Worm (Caenorhabditis elegans) whole organism, L3 larva: Measurements from ENCODE around the gene Y66D12A.21.

Experiments
- R02D3.7 ChIP-seq: fragments of 150-350 bp; optimal IDR thresholded peaks from 2 replicates; lab custom pipeline; 2014; ENCODE audit warnings: missing biosample characterization, missing genetic modification characterization
- ZK546.5 ChIP-seq: sonication (generic microtip); optimal IDR thresholded peaks from 2 replicates; lab custom pipeline; 2017; ENCODE audit warnings: missing biosample characterization, missing genetic modification characterization
- aly-2 ChIP-seq: fragments of 150-350 bp; optimal IDR thresholded peaks from 2 replicates; lab custom pipeline; 2014; ENCODE audit warnings: missing biosample characterization, missing genetic modification characterization
- ama-1 ChIP-seq: fragments of 150-350 bp; optimal IDR thresholded peaks from 2 replicates; lab custom pipeline; 2018
- ceh-16 ChIP-seq: sonication (generic microtip); optimal IDR thresholded peaks from 2 replicates; lab custom pipeline; 2017; ENCODE audit warnings: missing biosample characterization, missing genetic modification characterization
- ceh-28 ChIP-seq: fragments of 150-350 bp; optimal IDR thresholded peaks from 2 replicates; lab custom pipeline; 2014; ENCODE audit warnings: missing biosample characterization, missing genetic modification reagents, missing genetic modification characterization
- ceh-82 ChIP-seq: fragments of 150-350 bp; optimal IDR thresholded peaks from 2 replicates; lab custom pipeline; 2014; ENCODE audit warnings: missing biosample characterization, missing genetic modification characterization
- daf-12 ChIP-seq: fragments of 150-350 bp; optimal IDR thresholded peaks from 2 replicates; lab custom pipeline; 2014; ENCODE audit warnings: missing biosample characterization, missing genetic modification reagents, missing genetic modification characterization
- egl-27 ChIP-seq: sonication (generic microtip); optimal IDR thresholded peaks from 4 replicates; lab custom pipeline; 2017; ENCODE audit warnings: missing biosample characterization, missing genetic modification reagents, missing genetic modification characterization
- egl-5 ChIP-seq: fragments of 150-350 bp; optimal IDR thresholded peaks from 2 replicates; lab custom pipeline; 2017; ENCODE audit warnings: missing biosample characterization, missing genetic modification reagents, missing genetic modification characterization, inconsistent platforms
- elt-1 ChIP-seq: fragments of 150-350 bp; optimal IDR thresholded peaks from 2 replicates; lab custom pipeline; 2014; ENCODE audit warnings: missing biosample characterization, missing genetic modification characterization
- elt-2 ChIP-seq: sonication (generic microtip); optimal IDR thresholded peaks from 2 replicates; lab custom pipeline; 2016; ENCODE audit warnings: missing genetic modification reagents, mild to moderate bottlenecking, missing genetic modification characterization, missing compliant biosample characterization
- eor-1 ChIP-seq, 2 experiments: fragments of 150-350 bp; optimal IDR thresholded peaks; 2 replicates each; lab custom pipeline; 2014 to 2018; ENCODE audit warnings: missing biosample characterization in 2 of 2, missing genetic modification characterization in 2 of 2
- fkh-2 ChIP-seq: fragments of 150-350 bp; optimal IDR thresholded peaks from 2 replicates; lab custom pipeline; 2014; ENCODE audit warnings: missing biosample characterization, missing genetic modification reagents, missing genetic modification characterization
- fos-1 ChIP-seq: fragments of 150-350 bp; optimal IDR thresholded peaks from 2 replicates; lab custom pipeline; 2014; ENCODE audit warnings: missing biosample characterization, missing genetic modification characterization
- hmg-11 ChIP-seq: sonication (generic microtip); optimal IDR thresholded peaks from 2 replicates; lab custom pipeline; 2016; ENCODE audit warnings: missing genetic modification characterization, missing compliant biosample characterization
- jun-1 ChIP-seq: fragments of 150-350 bp; optimal IDR thresholded peaks from 2 replicates; lab custom pipeline; 2014; ENCODE audit warnings: missing biosample characterization, missing genetic modification reagents, missing genetic modification characterization
- lin-15B ChIP-seq: fragments of 150-350 bp; optimal IDR thresholded peaks from 2 replicates; lab custom pipeline; 2014; ENCODE audit warnings: missing biosample characterization, missing genetic modification characterization
- lin-39 ChIP-seq: fragments of 150-350 bp; optimal IDR thresholded peaks from 2 replicates; lab custom pipeline; 2018; ENCODE audit warnings: missing biosample characterization, missing genetic modification reagents, missing genetic modification characterization
- lsy-12 ChIP-seq: sonication (generic microtip); optimal IDR thresholded peaks from 2 replicates; lab custom pipeline; 2016; ENCODE audit warnings: mild to moderate bottlenecking, missing genetic modification characterization, missing compliant biosample characterization
- mml-1 ChIP-seq: fragments of 150-350 bp; sonication (generic microtip); optimal IDR thresholded peaks from 3 replicates; lab custom pipeline; 2014; ENCODE audit warnings: missing biosample characterization, missing genetic modification characterization
- nfya-1 ChIP-seq: sonication (generic microtip); optimal IDR thresholded peaks from 2 replicates; lab custom pipeline; 2017; ENCODE audit warnings: missing genetic modification characterization, mild to moderate bottlenecking, missing compliant biosample characterization, antibody characterized with exemption, moderate library complexity; ENCODE audit not compliant: insufficient read depth
- nhr-11 ChIP-seq: fragments of 150-350 bp; optimal IDR thresholded peaks from 2 replicates; lab custom pipeline; 2014; ENCODE audit warnings: missing biosample characterization, missing genetic modification characterization
- nhr-12 ChIP-seq: fragments of 150-350 bp; optimal IDR thresholded peaks from 2 replicates; lab custom pipeline; 2014; ENCODE audit warnings: missing biosample characterization, missing genetic modification characterization
- nhr-23 ChIP-seq: fragments of 150-350 bp; optimal IDR thresholded peaks from 2 replicates; lab custom pipeline; 2014; ENCODE audit warnings: missing biosample characterization, missing genetic modification reagents, missing genetic modification characterization
- nhr-237 ChIP-seq: fragments of 150-350 bp; optimal IDR thresholded peaks from 2 replicates; lab custom pipeline; 2014; ENCODE audit warnings: missing biosample characterization, missing genetic modification characterization
- nhr-25 ChIP-seq: sonication (generic microtip); optimal IDR thresholded peaks from 2 replicates; lab custom pipeline; 2017; ENCODE audit warnings: missing biosample characterization, missing genetic modification characterization
- nhr-28 ChIP-seq: fragments of 150-350 bp; optimal IDR thresholded peaks from 2 replicates; lab custom pipeline; 2014; ENCODE audit warnings: missing biosample characterization, missing genetic modification characterization
- nhr-43 ChIP-seq: sonication (generic microtip); optimal IDR thresholded peaks from 2 replicates; lab custom pipeline; 2016; ENCODE audit warnings: mild to moderate bottlenecking, missing genetic modification characterization, missing compliant biosample characterization; ENCODE audit not compliant: poor library complexity, severe bottlenecking
- nhr-76 ChIP-seq: fragments of 150-350 bp; sonication (generic microtip); optimal IDR thresholded peaks from 5 replicates; lab custom pipeline; 2014; ENCODE audit warnings: missing biosample characterization, missing genetic modification characterization
- nhr-77 ChIP-seq: fragments of 150-350 bp; optimal IDR thresholded peaks from 2 replicates; lab custom pipeline; 2014; ENCODE audit warnings: missing biosample characterization, missing genetic modification characterization
- pha-4 ChIP-seq: fragments of 150-350 bp; optimal IDR thresholded peaks from 2 replicates; lab custom pipeline; 2014; ENCODE audit warnings: missing biosample characterization, missing genetic modification reagents, missing genetic modification characterization
- pqm-1 ChIP-seq: fragments of 150-350 bp; optimal IDR thresholded peaks from 2 replicates; lab custom pipeline; 2017; ENCODE audit warnings: missing biosample characterization, missing genetic modification characterization, inconsistent platforms
- sea-2 ChIP-seq: fragments of 150-350 bp; sonication (generic microtip); optimal IDR thresholded peaks from 4 replicates; lab custom pipeline; 2014; ENCODE audit warnings: missing biosample characterization, missing genetic modification reagents, missing genetic modification characterization
- snpc-4 ChIP-seq: fragments of 150-350 bp; optimal IDR thresholded peaks from 2 replicates; lab custom pipeline; 2014; ENCODE audit warnings: missing biosample characterization, missing genetic modification characterization
- tbx-2 ChIP-seq: sonication (generic microtip); optimal IDR thresholded peaks from 2 replicates; lab custom pipeline; 2016; ENCODE audit warnings: mild to moderate bottlenecking, missing genetic modification characterization, missing compliant biosample characterization
- unc-39 ChIP-seq: sonication (generic microtip); optimal IDR thresholded peaks from 4 replicates; lab custom pipeline; 2017; ENCODE audit warnings: missing biosample characterization, missing genetic modification characterization
- unc-62 ChIP-seq: fragments of 150-350 bp; sonication (generic microtip); optimal IDR thresholded peaks from 4 replicates; lab custom pipeline; 2014; ENCODE audit warnings: missing biosample characterization, missing genetic modification reagents, missing genetic modification characterization
- zag-1 ChIP-seq: fragments of 150-350 bp; optimal IDR thresholded peaks from 2 replicates; lab custom pipeline; 2014; ENCODE audit warnings: missing biosample characterization, missing genetic modification characterization
- ztf-11 ChIP-seq: fragments of 150-350 bp; optimal IDR thresholded peaks from 2 replicates; lab custom pipeline; 2014; ENCODE audit warnings: missing biosample characterization, missing genetic modification characterization
- ztf-4 ChIP-seq: fragments of 150-350 bp; optimal IDR thresholded peaks from 2 replicates; lab custom pipeline; 2014; ENCODE audit warnings: missing biosample characterization, missing genetic modification characterization

Y66D12A.21 gene

ce11 chrIII:11523504-11524025 is 18.5 kb upstream of the Y66D12A.21 start, which contains the start of the genes Y66D12A.16 and such-1:
TSS of gene Y66D12A.16 (plus strand) at chrIII:11523554.
TSS of gene such-1 (minus strand) at chrIII:11523759.
- no peak for TF ChIP-seq nhr-11 (tag; lab: Kevin White, UChicago)
- no peak for TF ChIP-seq lin-15B (tag; lab: Kevin White, UChicago)
- no peak for TF ChIP-seq ceh-82
- no peak for TF ChIP-seq nfya-1 (tag; lab: Kevin White, UChicago)
- TF ChIP-seq sea-2 (GFP tag; lab: Kevin White, UChicago), result no peak
- TF ChIP-seq fkh-2 (tag; lab: Kevin White, UChicago), result no peak
- TF ChIP-seq elt-2 (tag; lab: Kevin White, UChicago), result no peak
- no peak for TF ChIP-seq ztf-4 (tag; lab: Kevin White, UChicago)
- no peak for TF ChIP-seq zag-1 (tag; lab: Kevin White, UChicago)
- no peak for TF ChIP-seq nhr-12
- no peak for TF ChIP-seq pqm-1 (tag; lab: Kevin White, UChicago)
- TF ChIP-seq unc-62, result no peak
- no peak for TF ChIP-seq pha-4
- no peak for TF ChIP-seq nhr-43 (tag; lab: Kevin White, UChicago)
- TF ChIP-seq lin-39 (tag; lab: Kevin White, UChicago), result no peak
- no peak for TF ChIP-seq nhr-77
- no peak for TF ChIP-seq nhr-237 (tag; lab: Kevin White, UChicago)
- no peak for TF ChIP-seq ceh-28 (tag; lab: Kevin White, UChicago)
- TF ChIP-seq unc-39, result no peak

- TF ChIP-seq R02D3.7 (tag; lab: Kevin White, UChicago), result no peak
- no peak for TF ChIP-seq nhr-25 (tag; lab: Kevin White, UChicago)
- no peak for TF ChIP-seq jun-1
- no peak for TF ChIP-seq ama-1
- TF ChIP-seq daf-12 (tag; lab: Kevin White, UChicago), result no peak
- TF ChIP-seq fkh-2 (tag; lab: Kevin White, UChicago), result no peak
- TF ChIP-seq unc-39, result no peak
- no peak for TF ChIP-seq ztf-4 (tag; lab: Kevin White, UChicago)
- TF ChIP-seq mml-1, result no peak
- no peak for TF ChIP-seq elt-1
- TF ChIP-seq aly-2 (tag; lab: Kevin White, UChicago), result no peak
- TF ChIP-seq nhr-76 (tag; lab: Kevin White, UChicago), result no peak
- TF ChIP-seq eor-1 (tag; optimal IDR thresholded peaks at IDR 0.05; lab: Kevin White, UChicago), result no peak
- TF ChIP-seq ceh-28 (tag; lab: Kevin White, UChicago), result no peak
Observed at ce11 chrIII:11510826-11511225, 5.7 kb upstream of the Y66D12A.21 start.

ce11 chrIII:11510120-11510519 is 5.0 kb upstream of the Y66D12A.21 start:
- no peak for TF ChIP-seq ama-1
- no peak for TF ChIP-seq hmg-11
- no peak for TF ChIP-seq egl-5
- no peak for TF ChIP-seq nhr-237 (tag; lab: Kevin White, UChicago)
- no peak for TF ChIP-seq R02D3.7 (tag; lab: Kevin White, UChicago)
- no peak for TF ChIP-seq pha-4
- no peak for TF ChIP-seq nhr-25 (tag; lab: Kevin White, UChicago)
- no peak for TF ChIP-seq lin-39 (tag; lab: Kevin White, UChicago)
- no peak for TF ChIP-seq nhr-28 (tag; lab: Kevin White, UChicago)
- TF ChIP-seq zag-1 (tag; lab: Kevin White, UChicago), result no peak
- TF ChIP-seq ceh-82, result no peak
- TF ChIP-seq tbx-2 (tag; lab: Kevin White, UChicago), result no peak
- TF ChIP-seq nhr-23 (tag; lab: Kevin White, UChicago), result no peak
- no peak for TF ChIP-seq elt-2 (tag; lab: Kevin White, UChicago)
- no peak for TF ChIP-seq lsy-12 (tag; lab: Kevin White, UChicago)
- no peak for TF ChIP-seq egl-27 (tag; lab: Kevin White, UChicago)

- TF ChIP-seq jun-1 (no peak), nhr-12 (no peak), unc-62 (no peak), elt-2 (tag; lab: Kevin White, UChicago) (no peak), daf-12 (tag; lab: Kevin White, UChicago) (no peak), nhr-76 (tag; lab: Kevin White, UChicago) (no peak), nhr-43 (tag; lab: Kevin White, UChicago) (no peak), ceh-82 (no peak), lin-39 (tag; lab: Kevin White, UChicago) (no peak), ZK546.5 (tag; lab: Kevin White, UChicago) (no peak), unc-39 (no peak), fos-1 (tag; lab: Kevin White, UChicago) (no peak), nhr-11 (tag; lab: Kevin White, UChicago) (no peak), sea-2 (GFP tag; lab: Kevin White, UChicago) (no peak), ceh-16 (no peak), ztf-11 (tag; lab: Kevin White, UChicago) (no peak), snpc-4 (tag; lab: Kevin White, UChicago) (no peak), egl-5 (no peak)
Observed at ce11 chrIII:11508816-11509215, 3.7 kb upstream of the Y66D12A.21 start, which contains the start of gene Y66D12A.19. TSS of gene Y66D12A.19 (plus strand) at chrIII:11509081.
